Fruit fly (Drosophila melanogaster) whole organism, pupa: ENCODE results near the gene CG17242.

Source experiments
- CG10348 ChIP-seq: fragments of 200-800 bp; sonication (Bioruptor generic); IDR thresholded peaks from 2 replicates; pipeline ENCODE4 v1.3.6; 2022; ENCODE audit warnings: missing biosample characterization, missing genetic modification characterization
- CG12605 ChIP-seq: fragments of 200-800 bp; sonication (Bioruptor generic); IDR thresholded peaks from 2 replicates; pipeline ENCODE4 v1.3.6; 2022; ENCODE audit warnings: missing biosample characterization, missing genetic modification characterization
- CG13204 ChIP-seq: fragments of 200-800 bp; sonication (Bioruptor generic); optimal IDR thresholded peaks from 2 replicates; lab custom pipeline; 2018; ENCODE audit warnings: missing biosample characterization, mild to moderate bottlenecking, missing genetic modification characterization, moderate library complexity
- CG14655 ChIP-seq: fragments of 200-800 bp; sonication (Bioruptor generic); optimal IDR thresholded peaks from 3 replicates; lab custom pipeline; 2017; ENCODE audit warnings: mild to moderate bottlenecking, missing biosample characterization, missing genetic modification reagents, missing genetic modification characterization
- CG15710 ChIP-seq: fragments of 200-800 bp; sonication (Bioruptor generic); optimal IDR thresholded peaks from 2 replicates; lab custom pipeline; 2018; ENCODE audit warnings: missing biosample characterization, mild to moderate bottlenecking, missing genetic modification characterization, moderate library complexity
- CG17806 ChIP-seq: fragments of 200-800 bp; sonication (Bioruptor generic); optimal IDR thresholded peaks from 2 replicates; lab custom pipeline; 2018; ENCODE audit warnings: missing biosample characterization, mild to moderate bottlenecking, missing genetic modification characterization, moderate library complexity
- CG32121 ChIP-seq: fragments of 200-800 bp; sonication (Bioruptor generic); IDR thresholded peaks from 2 replicates; pipeline ENCODE4 v1.3.6; 2022; ENCODE audit warnings: missing biosample characterization, missing genetic modification characterization
- CG34367 ChIP-seq: fragments of 200-800 bp; sonication (Bioruptor generic); optimal IDR thresholded peaks from 2 replicates; lab custom pipeline; 2018; ENCODE audit warnings: missing biosample characterization, mild to moderate bottlenecking, missing genetic modification characterization
- CG4496 ChIP-seq: fragments of 200-800 bp; sonication (Bioruptor generic); IDR thresholded peaks from 3 replicates; pipeline ENCODE4 v1.3.6; 2022; ENCODE audit warnings: missing biosample characterization, missing genetic modification characterization
- CG8159 ChIP-seq: fragments of 200-800 bp; sonication (Bioruptor generic); optimal IDR thresholded peaks from 3 replicates; lab custom pipeline; 2018; ENCODE audit warnings: missing biosample characterization, mild to moderate bottlenecking, missing genetic modification characterization, moderate library complexity
- CG8301 ChIP-seq: fragments of 200-800 bp; sonication (Bioruptor generic); optimal IDR thresholded peaks from 2 replicates; lab custom pipeline; 2018; ENCODE audit warnings: missing biosample characterization, mild to moderate bottlenecking, missing genetic modification characterization
- CG9948 ChIP-seq: fragments of 200-800 bp; sonication (Bioruptor generic); optimal IDR thresholded peaks from 2 replicates; lab custom pipeline; 2018; ENCODE audit warnings: missing biosample characterization, mild to moderate bottlenecking, missing genetic modification characterization, moderate library complexity
- D1 ChIP-seq: fragments of 200-800 bp; sonication (Bioruptor generic); optimal IDR thresholded peaks from 2 replicates; lab custom pipeline; 2018; ENCODE audit warnings: missing biosample characterization, mild to moderate bottlenecking, missing genetic modification characterization, moderate library complexity
- EcR ChIP-seq: fragments of 200-800 bp; sonication (Bioruptor generic); optimal IDR thresholded peaks from 3 replicates; lab custom pipeline; 2019; ENCODE audit warnings: missing biosample characterization, missing genetic modification characterization, mild to moderate bottlenecking, moderate library complexity, missing genetic modification reagents
- Ets98B ChIP-seq: fragments of 200-800 bp; sonication (Bioruptor generic); IDR thresholded peaks from 2 replicates; pipeline ENCODE4 v1.3.6; 2022; ENCODE audit warnings: missing biosample characterization, missing genetic modification characterization
- Pif1A ChIP-seq: fragments of 200-800 bp; sonication (Bioruptor generic); optimal IDR thresholded peaks from 3 replicates; lab custom pipeline; 2016; ENCODE audit warnings: missing biosample characterization, missing genetic modification characterization
- Pif1B ChIP-seq: fragments of 200-800 bp; sonication (Bioruptor generic); optimal IDR thresholded peaks from 3 replicates; lab custom pipeline; 2016; ENCODE audit warnings: missing biosample characterization, missing genetic modification characterization
- Snoo ChIP-seq: fragments of 200-800 bp; sonication (Bioruptor generic); optimal IDR thresholded peaks from 3 replicates; lab custom pipeline; 2017; ENCODE audit warnings: missing biosample characterization, mild to moderate bottlenecking, missing genetic modification characterization, inconsistent platforms
- fd96Ca ChIP-seq: fragments of 200-800 bp; sonication (Bioruptor generic); IDR thresholded peaks from 3 replicates; pipeline ENCODE4 v1.3.6; 2022; ENCODE audit warnings: missing biosample characterization, missing genetic modification characterization
- gl ChIP-seq: fragments of 200-800 bp; sonication (Bioruptor generic); optimal IDR thresholded peaks from 2 replicates; lab custom pipeline; 2018; ENCODE audit warnings: missing biosample characterization, mild to moderate bottlenecking, missing genetic modification characterization
- rn ChIP-seq: fragments of 200-800 bp; sonication (Bioruptor generic); IDR thresholded peaks from 2 replicates; pipeline ENCODE4 v1.3.6; 2022; ENCODE audit warnings: missing biosample characterization, missing genetic modification characterization

The CG17242 gene

DNA sequence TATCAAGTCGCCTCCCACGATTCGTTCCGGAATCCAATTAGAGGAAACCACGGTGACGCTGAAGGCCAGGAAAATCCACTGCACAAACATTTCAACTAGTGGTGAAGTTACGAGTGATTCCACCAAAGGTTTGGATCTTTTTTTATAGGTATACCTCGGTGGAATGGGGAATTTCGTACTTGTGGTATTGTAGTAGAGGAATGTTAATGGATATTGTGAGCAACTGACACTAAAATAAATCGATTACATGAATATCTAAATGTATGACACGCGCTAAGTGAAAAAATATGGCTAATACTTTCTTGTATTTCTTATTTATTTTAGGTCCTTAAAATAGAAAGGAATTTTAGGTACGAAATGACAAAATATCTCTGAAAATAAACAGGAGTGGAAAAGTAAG, 16.7 kb downstream of the CG17242 start, which contains the start of gene CG17239:
Gene CG17239, minus strand, starts transcription at position 101 of the 400 bp plus-strand sequence.
- no peak for TF ChIP-seq CG10348 (GFP tag; lab: Robert Waterston, UW)
- TF ChIP-seq CG34367 (tag; lab: Kevin White, UChicago): no peak
- TF ChIP-seq CG8159 (tag; lab: Kevin White, UChicago): no peak
- no peak for TF ChIP-seq CG4496 (GFP tag; lab: Robert Waterston, UW)
- TF ChIP-seq Ets98B (GFP tag; lab: Robert Waterston, UW): no peak
- no peak for TF ChIP-seq CG17806 (tag; lab: Kevin White, UChicago)
- TF ChIP-seq gl (tag; lab: Kevin White, UChicago): no peak

DNA sequence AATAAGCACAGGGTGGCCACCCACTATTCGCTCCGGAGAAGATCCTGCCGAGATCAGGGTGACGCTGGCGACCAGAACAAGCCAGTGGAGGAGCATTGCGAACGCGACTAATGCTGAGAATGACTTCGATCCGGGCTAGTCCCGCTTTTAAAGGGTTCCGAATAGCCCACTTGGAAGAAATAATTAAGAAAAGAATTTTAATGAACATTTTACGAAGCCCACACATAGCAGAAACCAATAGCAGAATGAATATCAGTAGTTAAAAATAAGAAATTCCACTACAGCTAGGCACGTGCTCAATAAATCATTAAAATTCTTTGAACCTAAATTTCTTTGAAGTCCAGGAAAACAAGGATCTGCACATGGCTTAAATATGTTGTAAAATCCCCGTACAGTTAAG, 17.8 kb downstream of the CG17242 start, which contains the start of gene Ser12:
Gene Ser12, minus strand, starts transcription at position 101 of the 400 bp plus-strand sequence.
- TF ChIP-seq rn (GFP tag; lab: Robert Waterston, UW) (no peak), EcR (no peak), CG8159 (tag; lab: Kevin White, UChicago) (no peak), Ets98B (GFP tag; lab: Robert Waterston, UW) (no peak), fd96Ca (no peak), Pif1A (GFP tag; lab: Kevin White, UChicago) (no peak), CG8301 (tag; lab: Kevin White, UChicago) (no peak), CG34367 (tag; lab: Kevin White, UChicago) (no peak), CG9948 (tag; lab: Kevin White, UChicago) (no peak), CG13204 (GFP tag; lab: Kevin White, UChicago) (no peak), CG17806 (tag; lab: Kevin White, UChicago) (no peak), CG14655 (GFP tag; lab: Kevin White, UChicago) (no peak), CG10348 (GFP tag; lab: Robert Waterston, UW) (no peak), Pif1B (GFP tag; lab: Kevin White, UChicago) (no peak), CG4496 (GFP tag; lab: Robert Waterston, UW) (no peak), CG15710 (no peak), CG32121 (GFP tag; lab: Robert Waterston, UW) (no peak), D1 (no peak)

dm6 chr2L:2249578-2249977, 19.4 kb downstream of the CG17242 start:
- TF ChIP-seq fd96Ca (0 out of 3 replicates have a peak, but pooled peaks have one; percentile 25), CG17806 (tag; lab: Kevin White, UChicago) (no peak), CG12605 (GFP tag; lab: Robert Waterston, UW) (no peak), CG9948 (tag; lab: Kevin White, UChicago) (no peak), CG4496 (GFP tag; lab: Robert Waterston, UW) (no peak), CG8159 (tag; lab: Kevin White, UChicago) (peak; percentile 36), CG8301 (tag; lab: Kevin White, UChicago) (no peak), CG13204 (GFP tag; lab: Kevin White, UChicago) (no peak), Snoo (tag; lab: Kevin White, UChicago) (no peak), Pif1A (GFP tag; lab: Kevin White, UChicago) (no peak), D1 (no peak)

DNA sequence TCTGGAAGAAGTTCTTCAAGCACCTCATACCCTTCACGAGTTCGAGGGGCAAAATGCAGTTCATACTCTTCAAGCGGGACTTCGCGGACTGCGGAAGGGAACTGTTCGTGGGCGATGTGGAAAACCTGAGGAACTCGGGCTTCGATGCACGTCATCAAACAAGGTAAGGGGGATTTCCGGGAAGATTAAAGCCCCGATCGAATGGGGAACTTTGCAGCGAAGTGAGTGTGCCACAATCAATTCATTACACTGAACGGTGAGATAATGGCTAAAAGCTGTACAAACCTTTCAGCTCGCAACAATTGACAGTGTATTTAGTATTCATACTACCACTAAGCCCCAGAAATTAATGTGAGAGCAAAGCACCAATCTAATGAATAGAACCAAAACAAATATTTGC, 26.2 kb downstream of the CG17242 start:
- TF ChIP-seq CG17806 (tag; lab: Kevin White, UChicago) (no peak), Snoo (tag; lab: Kevin White, UChicago) (no peak), CG9948 (tag; lab: Kevin White, UChicago) (no peak), Pif1B (GFP tag; lab: Kevin White, UChicago) (no peak), CG8159 (tag; lab: Kevin White, UChicago) (no peak), CG32121 (GFP tag; lab: Robert Waterston, UW) (no peak), CG8301 (tag; lab: Kevin White, UChicago) (no peak), CG14655 (GFP tag; lab: Kevin White, UChicago) (no peak), CG15710 (no peak), Pif1A (GFP tag; lab: Kevin White, UChicago) (no peak), EcR (no peak)

dm6 chr2L:2242139-2242538, 26.8 kb downstream of the CG17242 start, which contains the start of gene CG4267:
CG4267 (plus strand) TSS chr2L:2242378.
- TF ChIP-seq CG8159 (tag; lab: Kevin White, UChicago): no peak
- peak; percentile 67 for TF ChIP-seq CG4496 (GFP tag; lab: Robert Waterston, UW)
- peak; percentile 20; the same call in 1 of the 2 replicates for TF ChIP-seq Ets98B (GFP tag; lab: Robert Waterston, UW)
- peak; percentile 52; the same call in 1 of the 3 replicates for TF ChIP-seq fd96Ca
- TF ChIP-seq CG14655 (GFP tag; lab: Kevin White, UChicago): no peak
- TF ChIP-seq CG9948 (tag; lab: Kevin White, UChicago): no peak
- TF ChIP-seq EcR: peak; percentile 74
- TF ChIP-seq CG34367 (tag; lab: Kevin White, UChicago): no peak
- no peak for TF ChIP-seq CG8301 (tag; lab: Kevin White, UChicago)
- TF ChIP-seq CG10348 (GFP tag; lab: Robert Waterston, UW): 0 out of 2 replicates have a peak, but pooled peaks have one; percentile 23
- 0 out of 2 replicates have a peak, but pooled peaks have one; percentile 12 for TF ChIP-seq CG32121 (GFP tag; lab: Robert Waterston, UW)

- TF ChIP-seq gl (tag; lab: Kevin White, UChicago) (no peak), CG4496 (GFP tag; lab: Robert Waterston, UW) (no peak), CG10348 (GFP tag; lab: Robert Waterston, UW) (no peak)
Observed at dm6 chr2L:2240493-2240892, 28.4 kb downstream of the CG17242 start, which contains the start of gene Tengl1. Tengl1 (minus strand) TSS chr2L:2240593.
